Fruit fly (Drosophila melanogaster) whole organism, pupa: Measurements from ENCODE around the gene Dscam2.

Source experiments
- CG12605 ChIP-seq: fragments of 200-800 bp; sonication (Bioruptor generic); IDR thresholded peaks from 2 replicates; pipeline ENCODE4 v1.3.6; 2022; ENCODE audit warnings: missing biosample characterization, missing genetic modification characterization
- CG15710 ChIP-seq: fragments of 200-800 bp; sonication (Bioruptor generic); optimal IDR thresholded peaks from 2 replicates; lab custom pipeline; 2018; ENCODE audit warnings: missing biosample characterization, mild to moderate bottlenecking, missing genetic modification characterization, moderate library complexity
- CG32121 ChIP-seq: fragments of 200-800 bp; sonication (Bioruptor generic); IDR thresholded peaks from 2 replicates; pipeline ENCODE4 v1.3.6; 2022; ENCODE audit warnings: missing biosample characterization, missing genetic modification characterization
- D1 ChIP-seq: fragments of 200-800 bp; sonication (Bioruptor generic); optimal IDR thresholded peaks from 2 replicates; lab custom pipeline; 2018; ENCODE audit warnings: missing biosample characterization, mild to moderate bottlenecking, missing genetic modification characterization, moderate library complexity
- Ets98B ChIP-seq: fragments of 200-800 bp; sonication (Bioruptor generic); IDR thresholded peaks from 2 replicates; pipeline ENCODE4 v1.3.6; 2022; ENCODE audit warnings: missing biosample characterization, missing genetic modification characterization
- gl ChIP-seq: fragments of 200-800 bp; sonication (Bioruptor generic); optimal IDR thresholded peaks from 2 replicates; lab custom pipeline; 2018; ENCODE audit warnings: missing biosample characterization, mild to moderate bottlenecking, missing genetic modification characterization
- rn ChIP-seq: fragments of 200-800 bp; sonication (Bioruptor generic); IDR thresholded peaks from 2 replicates; pipeline ENCODE4 v1.3.6; 2022; ENCODE audit warnings: missing biosample characterization, missing genetic modification characterization

DNA sequence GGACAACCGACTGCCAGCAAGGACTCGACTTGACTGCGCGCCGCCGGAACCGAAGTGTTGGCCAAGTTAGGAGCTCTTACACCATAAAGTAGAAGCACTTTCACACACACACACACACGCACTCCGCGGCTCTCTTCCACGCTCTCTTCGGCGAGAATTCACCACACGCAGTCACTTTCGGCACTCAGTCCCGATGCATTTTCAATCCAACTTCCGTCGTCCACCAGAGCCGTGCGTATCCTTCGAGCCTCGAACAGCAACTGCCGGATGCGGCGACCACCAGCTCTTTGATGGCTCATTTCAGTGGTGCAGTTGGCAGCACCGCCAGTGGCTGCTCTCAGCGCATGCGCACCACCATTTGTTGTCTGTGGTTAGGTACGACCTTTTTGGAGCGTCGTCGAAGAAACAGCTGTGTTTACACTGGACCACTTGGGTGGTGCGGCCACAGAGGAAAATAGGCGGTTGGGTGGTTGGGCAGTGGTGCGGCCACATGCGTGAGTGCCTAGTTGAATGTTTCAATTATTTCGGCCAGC, at the start of gene Dscam2:
- TF ChIP-seq rn (GFP tag; lab: Robert Waterston, UW) (no peak), gl (tag; lab: Kevin White, UChicago) (no peak), CG12605 (GFP tag; lab: Robert Waterston, UW) (no peak), CG32121 (no peak), D1 (tag; lab: Kevin White, UChicago) (no peak), Ets98B (no peak), CG15710 (tag; lab: Kevin White, UChicago) (no peak)
